Fruit fly (Drosophila melanogaster) whole organism, embryonic: Measurements from ENCODE around the gene CG11030.

ENCODE experiments used
- Atf-2 ChIP-seq: fragments of 200-800 bp; sonication (Bioruptor generic); optimal IDR thresholded peaks from 2 replicates; lab custom pipeline; 2016; ENCODE audit warnings: missing biosample characterization, missing genetic modification characterization
- Atf6 ChIP-seq: fragments of 200-800 bp; sonication (Bioruptor generic); IDR thresholded peaks from 2 replicates; pipeline ENCODE4 v1.3.6; 2022; ENCODE audit warnings: missing biosample characterization, missing genetic modification characterization
- Blimp-1 ChIP-seq: fragments of 200-800 bp; sonication (Bioruptor generic); optimal IDR thresholded peaks from 3 replicates; lab custom pipeline; 2018; ENCODE audit warnings: missing biosample characterization, missing genetic modification characterization, mild to moderate bottlenecking, moderate library complexity, missing genetic modification reagents
- CG10147 ChIP-seq: fragments of 200-800 bp; sonication (Bioruptor generic); optimal IDR thresholded peaks from 2 replicates; lab custom pipeline; 2019; ENCODE audit warnings: missing biosample characterization, mild to moderate bottlenecking, missing genetic modification characterization, moderate library complexity
- CG10321 ChIP-seq: fragments of 200-800 bp; sonication (Bioruptor generic); IDR thresholded peaks from 2 replicates; pipeline ENCODE4 v1.3.6; 2022; ENCODE audit warnings: missing biosample characterization, missing genetic modification characterization
- CG11085 ChIP-seq: fragments of 200-800 bp; sonication (Bioruptor generic); IDR thresholded peaks from 2 replicates; pipeline ENCODE4 v1.3.6; 2022; ENCODE audit warnings: missing biosample characterization, missing genetic modification characterization
- CG12104 ChIP-seq: fragments of 200-800 bp; sonication (Bioruptor generic); optimal IDR thresholded peaks from 3 replicates; lab custom pipeline; 2016; ENCODE audit warnings: missing biosample characterization, missing genetic modification characterization
- CG13123 ChIP-seq: fragments of 200-800 bp; sonication (Bioruptor generic); optimal IDR thresholded peaks from 2 replicates; lab custom pipeline; 2016; ENCODE audit warnings: missing biosample characterization, missing genetic modification characterization
- CG14667 ChIP-seq: fragments of 200-800 bp; sonication (Bioruptor generic); IDR thresholded peaks from 2 replicates; pipeline ENCODE4 v1.3.6; 2022; ENCODE audit warnings: missing biosample characterization, missing genetic modification characterization
- CG16815 ChIP-seq: fragments of 200-800 bp; sonication (Bioruptor generic); optimal IDR thresholded peaks from 3 replicates; lab custom pipeline; 2017; ENCODE audit warnings: missing biosample characterization, mild to moderate bottlenecking, missing genetic modification characterization
- CG17186 ChIP-seq: fragments of 200-800 bp; sonication (Bioruptor generic); optimal IDR thresholded peaks from 3 replicates; lab custom pipeline; 2017; ENCODE audit warnings: missing biosample characterization, missing genetic modification reagents, missing genetic modification characterization
- CG17328 ChIP-seq: fragments of 200-800 bp; sonication (Bioruptor generic); IDR thresholded peaks from 2 replicates; pipeline ENCODE4 v1.3.6; 2022; ENCODE audit warnings: missing biosample characterization, missing genetic modification characterization
- CG18011 ChIP-seq: fragments of 200-800 bp; sonication (Bioruptor generic); optimal IDR thresholded peaks from 2 replicates; lab custom pipeline; 2017; ENCODE audit warnings: missing biosample characterization, missing genetic modification characterization, mild to moderate bottlenecking, moderate library complexity, missing genotype
- CG2712 ChIP-seq: fragments of 200-800 bp; optimal IDR thresholded peaks from 3 replicates; lab custom pipeline; 2019; ENCODE audit warnings: missing biosample characterization, mild to moderate bottlenecking, missing genetic modification characterization, moderate library complexity
- CG31224 ChIP-seq: fragments of 200-800 bp; sonication (Bioruptor generic); IDR thresholded peaks from 2 replicates; pipeline ENCODE4 v1.3.6; 2022; ENCODE audit warnings: missing biosample characterization, missing genetic modification characterization
- CG3407 ChIP-seq: fragments of 200-800 bp; sonication (Bioruptor generic); optimal IDR thresholded peaks from 2 replicates; lab custom pipeline; 2018; ENCODE audit warnings: missing biosample characterization, mild to moderate bottlenecking, missing genetic modification characterization
- CG34224 ChIP-seq: fragments of 200-800 bp; sonication (Bioruptor generic); IDR thresholded peaks from 3 replicates; pipeline ENCODE4 v1.3.6; 2022; ENCODE audit warnings: missing biosample characterization, missing genetic modification characterization; ENCODE audit not compliant: partially characterized antibody
- CG3995 ChIP-seq: fragments of 200-800 bp; sonication (Bioruptor generic); optimal IDR thresholded peaks from 3 replicates; lab custom pipeline; 2016; ENCODE audit warnings: missing biosample characterization, missing genetic modification characterization
- CG4282 ChIP-seq: fragments of 200-800 bp; sonication (Bioruptor generic); optimal IDR thresholded peaks from 2 replicates; lab custom pipeline; 2016; ENCODE audit warnings: missing biosample characterization, missing genetic modification characterization
- CG43689 ChIP-seq: fragments of 200-800 bp; sonication (Bioruptor generic); IDR thresholded peaks from 2 replicates; pipeline ENCODE4 v1.3.6; 2022; ENCODE audit warnings: missing biosample characterization, missing genetic modification characterization
- CG4424 ChIP-seq: fragments of 200-800 bp; sonication (Bioruptor generic); optimal IDR thresholded peaks from 3 replicates; lab custom pipeline; 2016; ENCODE audit warnings: missing biosample characterization, missing genetic modification characterization
- CG6175 ChIP-seq: fragments of 200-800 bp; sonication (Bioruptor generic); IDR thresholded peaks from 3 replicates; pipeline ENCODE4 v1.3.6; 2022; ENCODE audit warnings: missing biosample characterization, missing genetic modification characterization
- CG6254 ChIP-seq: fragments of 200-800 bp; sonication (Bioruptor generic); optimal IDR thresholded peaks from 3 replicates; lab custom pipeline; 2017; ENCODE audit warnings: mild to moderate bottlenecking, missing biosample characterization, missing genetic modification reagents, missing genetic modification characterization
- CG6813 ChIP-seq: fragments of 200-800 bp; sonication (Bioruptor generic); optimal IDR thresholded peaks from 2 replicates; lab custom pipeline; 2017; ENCODE audit warnings: missing biosample characterization, missing genetic modification characterization, mild to moderate bottlenecking, moderate library complexity, missing genetic modification reagents
- CG7372 ChIP-seq: fragments of 200-800 bp; sonication (Bioruptor generic); IDR thresholded peaks from 2 replicates; pipeline ENCODE4 v1.3.6; 2022; ENCODE audit warnings: missing biosample characterization, missing genetic modification characterization
- CG8281 ChIP-seq: fragments of 200-800 bp; sonication (Bioruptor generic); optimal IDR thresholded peaks from 2 replicates; lab custom pipeline; 2018; ENCODE audit warnings: missing biosample characterization, mild to moderate bottlenecking, missing genetic modification characterization, moderate library complexity
- CG8388 ChIP-seq: fragments of 200-800 bp; sonication (Bioruptor generic); optimal IDR thresholded peaks from 2 replicates; lab custom pipeline; 2019; ENCODE audit warnings: missing biosample characterization, mild to moderate bottlenecking, missing genetic modification characterization, moderate library complexity
- D19A ChIP-seq: fragments of 200-800 bp; optimal IDR thresholded peaks from 3 replicates; lab custom pipeline; 2019; ENCODE audit warnings: missing biosample characterization, mild to moderate bottlenecking, missing genetic modification characterization, moderate library complexity
- D19B ChIP-seq: fragments of 200-800 bp; sonication (Bioruptor generic); optimal IDR thresholded peaks from 2 replicates; lab custom pipeline; 2017; ENCODE audit warnings: missing biosample characterization, mild to moderate bottlenecking, missing genetic modification characterization
- Elba2 ChIP-seq: fragments of 200-800 bp; sonication (Bioruptor generic); optimal IDR thresholded peaks from 3 replicates; lab custom pipeline; 2016; ENCODE audit warnings: missing biosample characterization, missing genetic modification characterization
- HLH3B ChIP-seq: fragments of 200-800 bp; sonication (Bioruptor generic); IDR thresholded peaks from 2 replicates; pipeline ENCODE4 v1.3.6; 2022; ENCODE audit warnings: missing biosample characterization, missing genetic modification characterization
- HLH54F ChIP-seq: fragments of 200-800 bp; sonication (Bioruptor generic); optimal IDR thresholded peaks from 3 replicates; lab custom pipeline; 2016; ENCODE audit warnings: missing biosample characterization, missing genetic modification characterization
- Lhr ChIP-seq: fragments of 200-800 bp; sonication (Bioruptor generic); optimal IDR thresholded peaks from 3 replicates; lab custom pipeline; 2017; ENCODE audit warnings: mild to moderate bottlenecking, missing biosample characterization, missing genetic modification reagents, missing genetic modification characterization
- NfI ChIP-seq: fragments of 200-800 bp; sonication (Bioruptor generic); optimal IDR thresholded peaks from 3 replicates; lab custom pipeline; 2018; ENCODE audit warnings: missing biosample characterization, mild to moderate bottlenecking, missing genetic modification characterization, moderate library complexity
- br ChIP-seq: fragments of >200 bp; optimal IDR thresholded peaks from 2 replicates; lab custom pipeline; 2017
- btn ChIP-seq: fragments of 200-800 bp; sonication (Bioruptor generic); optimal IDR thresholded peaks from 2 replicates; lab custom pipeline; 2016; ENCODE audit warnings: missing biosample characterization, missing genetic modification characterization
- cas ChIP-seq: fragments of 200-800 bp; sonication (Bioruptor generic); IDR thresholded peaks from 2 replicates; pipeline ENCODE4 v1.3.6; 2022; ENCODE audit warnings: missing biosample characterization, missing genetic modification characterization
- caup ChIP-seq: fragments of 200-800 bp; sonication (Bioruptor generic); optimal IDR thresholded peaks from 3 replicates; lab custom pipeline; 2017; ENCODE audit warnings: missing biosample characterization, mild to moderate bottlenecking, missing genetic modification characterization, moderate library complexity; ENCODE audit not compliant: severe bottlenecking
- grau ChIP-seq: fragments of 200-800 bp; optimal IDR thresholded peaks from 3 replicates; lab custom pipeline; 2019; ENCODE audit warnings: missing biosample characterization, mild to moderate bottlenecking, missing genetic modification characterization, moderate library complexity
- gt ChIP-seq: fragments of 200-800 bp; sonication (Bioruptor generic); IDR thresholded peaks from 2 replicates; pipeline ENCODE4 v1.3.6; 2022; ENCODE audit warnings: missing biosample characterization, missing genetic modification characterization
- ind ChIP-seq: fragments of 200-800 bp; sonication (Bioruptor generic); optimal IDR thresholded peaks from 3 replicates; lab custom pipeline; 2016; ENCODE audit warnings: missing biosample characterization, missing genetic modification characterization
- nom ChIP-seq: fragments of 200-800 bp; sonication (Bioruptor generic); optimal IDR thresholded peaks from 2 replicates; lab custom pipeline; 2017; ENCODE audit warnings: missing biosample characterization, missing genetic modification characterization, mild to moderate bottlenecking, moderate library complexity, missing genetic modification reagents
- prd ChIP-seq, 3 experiments: fragments of >200 bp in 2 of 3; fragments of 200-800 bp in 1 of 3; sonication (Bioruptor generic) in 1 of 3; optimal IDR thresholded peaks in 2 of 3; IDR thresholded peaks in 1 of 3; 2 replicates in 2 of 3; 3 replicates in 1 of 3; pipeline versions ENCODE4 v1.3.6 to Lab custom; 2017 to 2022; ENCODE audit warnings: missing biosample characterization in 1 of 3, missing genetic modification characterization in 1 of 3
- rib ChIP-seq: fragments of 200-800 bp; sonication (Bioruptor generic); IDR thresholded peaks from 2 replicates; pipeline ENCODE4 v1.3.6; 2022; ENCODE audit warnings: missing biosample characterization, missing genetic modification characterization
- seq ChIP-seq: fragments of 200-800 bp; sonication (Bioruptor generic); IDR thresholded peaks from 2 replicates; pipeline ENCODE4 v1.3.6; 2022; ENCODE audit warnings: missing biosample characterization, missing genetic modification characterization
- twi ChIP-seq: fragments of 200-800 bp; optimal IDR thresholded peaks from 2 replicates; lab custom pipeline; 2019; ENCODE audit warnings: missing biosample characterization, mild to moderate bottlenecking, missing genetic modification characterization, moderate library complexity

The CG11030 gene

dm6 chr2L:5723859-5724475 lies 489 bp upstream of the CG11030 start (continued):
- no peak for TF ChIP-seq CG14667 (GFP tag; lab: Robert Waterston, UW)
- TF ChIP-seq, all 482 proteins: peak for 44

dm6 chr2L:5726049-5726448 lies 1.6 kb downstream of the CG11030 start:
- TF ChIP-seq cas (GFP tag; lab: Robert Waterston, UW) (no peak), grau (tag; lab: Kevin White, UChicago) (peak; percentile 84), CG12104 (GFP tag; lab: Kevin White, UChicago) (no peak), D19A (tag; lab: Kevin White, UChicago) (peak; percentile 58), D19B (GFP tag; lab: Kevin White, UChicago) (peak; percentile 24)

- TF ChIP-seq Lhr (GFP tag; lab: Kevin White, UChicago) (no peak), CG10147 (no peak), nom (GFP tag; lab: Kevin White, UChicago) (no peak), CG16815 (GFP tag; lab: Kevin White, UChicago) (no peak), rib (GFP tag; lab: Robert Waterston, UW) (no peak), gt (GFP tag; lab: Robert Waterston, UW) (no peak), caup (GFP tag; lab: Kevin White, UChicago) (no peak), btn (GFP tag; lab: Kevin White, UChicago) (no peak), CG6813 (GFP tag; lab: Kevin White, UChicago) (no peak), CG17328 (GFP tag; lab: Robert Waterston, UW) (no peak), Elba2 (GFP tag; lab: Kevin White, UChicago) (no peak), twi (tag; lab: Kevin White, UChicago) (no peak), NfI (no peak), HLH3B (GFP tag; lab: Robert Waterston, UW) (no peak), Atf6 (no peak), seq (GFP tag; lab: Robert Waterston, UW) (no peak)
Observed at dm6 chr2L:5728711-5729110, 4.3 kb downstream of the CG11030 start, which contains the start of gene CG14006. Gene CG14006, minus strand, starts transcription at chr2L:5728811.

- TF ChIP-seq CG17186 (GFP tag; lab: Kevin White, UChicago) (no peak), CG3995 (no peak), CG6254 (no peak), CG2712 (tag; lab: Kevin White, UChicago) (no peak), CG8281 (tag; lab: Kevin White, UChicago) (no peak), CG34224 (GFP tag; lab: Robert Waterston, UW) (no peak), CG11085 (GFP tag; lab: Robert Waterston, UW) (no peak), CG7372 (GFP tag; lab: Robert Waterston, UW) (no peak), HLH54F (no peak), CG10147 (no peak), CG4282 (no peak), br (lab: Kevin White, UChicago) (no peak), CG3407 (no peak), CG8388 (GFP tag; lab: Kevin White, UChicago) (peak; percentile 23), ind (GFP tag; lab: Kevin White, UChicago) (peak; percentile 16), CG31224 (GFP tag; lab: Robert Waterston, UW) (no peak), CG6175 (GFP tag; lab: Robert Waterston, UW) (no peak), prd (optimal IDR thresholded peaks at IDR 0.05; lab: Kevin White, UChicago) (no peak), prd (GFP tag; IDR thresholded peaks at IDR 0.05; lab: Robert Waterston, UW) (no peak), CG10321 (GFP tag; lab: Robert Waterston, UW) (no peak), CG43689 (no peak), NfI (no peak), Atf-2 (GFP tag; lab: Kevin White, UChicago) (no peak), CG18011 (GFP tag; lab: Kevin White, UChicago) (no peak), Blimp-1 (peak; percentile 38), CG4424 (GFP tag; lab: Kevin White, UChicago) (peak; percentile 16), CG13123 (no peak)
Observed at dm6 chr2L:5730432-5730831, 6.0 kb downstream of the CG11030 start.
